Fruit fly (Drosophila melanogaster): Measurements from ENCODE around the gene Takl1.

Takl1 gene

dm6 chr3R:20772543-20772942, at the start of gene Takl1:
TSS of gene Takl1 (minus strand) at chr3R:20772601.
- TF ChIP-seq CTCF (optimal IDR thresholded peaks at IDR 0.05) (no peak), CG8478 (optimal IDR thresholded peaks at IDR 0.05) (no peak)

- TF ChIP-seq CG8478 (optimal IDR thresholded peaks at IDR 0.05) (no peak), CTCF (optimal IDR thresholded peaks at IDR 0.05) (peak; percentile 23 to 49)
These were observed 49.5 kb upstream of the Takl1 start, which contains the start of the genes CG17271 and RpS20 for dm6 chr3R:20821815-20822375. TSS of gene CG17271 (minus strand) at chr3R:20821848. TSS of gene RpS20 (plus strand) at chr3R:20822181.

- no peak for TF ChIP-seq CG8478 (optimal IDR thresholded peaks at IDR 0.05)
- no peak for TF ChIP-seq CTCF (optimal IDR thresholded peaks at IDR 0.05)
These were observed 46.3 kb upstream of the Takl1 start, which contains the start of gene CG17270 for dm6 chr3R:20818689-20819088. TSS of gene CG17270 (minus strand) at chr3R:20818929.

- no peak for TF ChIP-seq CG8478 (optimal IDR thresholded peaks at IDR 0.05)
- no peak for TF ChIP-seq CTCF (optimal IDR thresholded peaks at IDR 0.05)
These were observed 45.8 kb upstream of the Takl1 start for dm6 chr3R:20818237-20818636.

- TF ChIP-seq CTCF (optimal IDR thresholded peaks at IDR 0.05) (peak in 1 of 2 experiments; percentile 40), CG8478 (optimal IDR thresholded peaks at IDR 0.05) (no peak)
These were observed 43.6 kb upstream of the Takl1 start, which contains the start of gene Fancd2 for dm6 chr3R:20816008-20816407. TSS of gene Fancd2 (minus strand) at chr3R:20816190.

- TF ChIP-seq CTCF (optimal IDR thresholded peaks at IDR 0.05) = no peak
- TF ChIP-seq CG8478 (optimal IDR thresholded peaks at IDR 0.05) = no peak
These were observed 29.9 kb upstream of the Takl1 start for dm6 chr3R:20802253-20802652.

- no peak for TF ChIP-seq CTCF (optimal IDR thresholded peaks at IDR 0.05)
- TF ChIP-seq CG8478 (optimal IDR thresholded peaks at IDR 0.05) = no peak
These were observed 24.5 kb upstream of the Takl1 start for dm6 chr3R:20796949-20797348.

dm6 chr3R:20791212-20791789, 18.9 kb upstream of the Takl1 start:
- TF ChIP-seq CTCF (optimal IDR thresholded peaks at IDR 0.05) = no peak
- no peak for TF ChIP-seq CG8478 (optimal IDR thresholded peaks at IDR 0.05)

dm6 chr3R:20790437-20790836, 18.0 kb upstream of the Takl1 start:
- TF ChIP-seq CTCF (optimal IDR thresholded peaks at IDR 0.05) (no peak), CG8478 (optimal IDR thresholded peaks at IDR 0.05) (no peak)

dm6 chr3R:20788559-20788958, 16.2 kb upstream of the Takl1 start:
- TF ChIP-seq CG8478 (optimal IDR thresholded peaks at IDR 0.05) = no peak
- TF ChIP-seq CTCF (optimal IDR thresholded peaks at IDR 0.05) = no peak

dm6 chr3R:20784436-20785368, 12.3 kb upstream of the Takl1 start:
- no peak for TF ChIP-seq CTCF (optimal IDR thresholded peaks at IDR 0.05)
- no peak for TF ChIP-seq CG8478 (optimal IDR thresholded peaks at IDR 0.05)

- TF ChIP-seq CG8478 (optimal IDR thresholded peaks at IDR 0.05) (no peak), CTCF (optimal IDR thresholded peaks at IDR 0.05) (no peak)
These were observed 11.5 kb upstream of the Takl1 start for dm6 chr3R:20783714-20784435.

dm6 chr3R:20782655-20783105, 10.3 kb upstream of the Takl1 start:
- TF ChIP-seq CG8478 (optimal IDR thresholded peaks at IDR 0.05) (no peak), CTCF (optimal IDR thresholded peaks at IDR 0.05) (no peak)

- TF ChIP-seq CTCF (optimal IDR thresholded peaks at IDR 0.05) (no peak), CG8478 (optimal IDR thresholded peaks at IDR 0.05) (no peak)
These were observed 9.8 kb upstream of the Takl1 start for dm6 chr3R:20782104-20782654.

All from S2 (cell line).